Fruit fly (Drosophila melanogaster) whole organism, pupa: ENCODE results near the gene CG6770.

Experiments used
- CG10348 ChIP-seq: fragments of 200-800 bp; sonication (Bioruptor generic); IDR thresholded peaks from 2 replicates; pipeline ENCODE4 v1.3.6; 2022; ENCODE audit warnings: missing biosample characterization, missing genetic modification characterization
- CG12605 ChIP-seq: fragments of 200-800 bp; sonication (Bioruptor generic); IDR thresholded peaks from 2 replicates; pipeline ENCODE4 v1.3.6; 2022; ENCODE audit warnings: missing biosample characterization, missing genetic modification characterization
- CG13204 ChIP-seq: fragments of 200-800 bp; sonication (Bioruptor generic); optimal IDR thresholded peaks from 2 replicates; lab custom pipeline; 2018; ENCODE audit warnings: missing biosample characterization, mild to moderate bottlenecking, missing genetic modification characterization, moderate library complexity
- CG14655 ChIP-seq: fragments of 200-800 bp; sonication (Bioruptor generic); optimal IDR thresholded peaks from 3 replicates; lab custom pipeline; 2017; ENCODE audit warnings: mild to moderate bottlenecking, missing biosample characterization, missing genetic modification reagents, missing genetic modification characterization
- CG15710 ChIP-seq: fragments of 200-800 bp; sonication (Bioruptor generic); optimal IDR thresholded peaks from 2 replicates; lab custom pipeline; 2018; ENCODE audit warnings: missing biosample characterization, mild to moderate bottlenecking, missing genetic modification characterization, moderate library complexity
- CG17806 ChIP-seq: fragments of 200-800 bp; sonication (Bioruptor generic); optimal IDR thresholded peaks from 2 replicates; lab custom pipeline; 2018; ENCODE audit warnings: missing biosample characterization, mild to moderate bottlenecking, missing genetic modification characterization, moderate library complexity
- CG32121 ChIP-seq: fragments of 200-800 bp; sonication (Bioruptor generic); IDR thresholded peaks from 2 replicates; pipeline ENCODE4 v1.3.6; 2022; ENCODE audit warnings: missing biosample characterization, missing genetic modification characterization
- CG34367 ChIP-seq: fragments of 200-800 bp; sonication (Bioruptor generic); optimal IDR thresholded peaks from 2 replicates; lab custom pipeline; 2018; ENCODE audit warnings: missing biosample characterization, mild to moderate bottlenecking, missing genetic modification characterization
- CG4496 ChIP-seq: fragments of 200-800 bp; sonication (Bioruptor generic); IDR thresholded peaks from 3 replicates; pipeline ENCODE4 v1.3.6; 2022; ENCODE audit warnings: missing biosample characterization, missing genetic modification characterization
- CG8159 ChIP-seq: fragments of 200-800 bp; sonication (Bioruptor generic); optimal IDR thresholded peaks from 3 replicates; lab custom pipeline; 2018; ENCODE audit warnings: missing biosample characterization, mild to moderate bottlenecking, missing genetic modification characterization, moderate library complexity
- CG8301 ChIP-seq: fragments of 200-800 bp; sonication (Bioruptor generic); optimal IDR thresholded peaks from 2 replicates; lab custom pipeline; 2018; ENCODE audit warnings: missing biosample characterization, mild to moderate bottlenecking, missing genetic modification characterization
- CG9948 ChIP-seq: fragments of 200-800 bp; sonication (Bioruptor generic); optimal IDR thresholded peaks from 2 replicates; lab custom pipeline; 2018; ENCODE audit warnings: missing biosample characterization, mild to moderate bottlenecking, missing genetic modification characterization, moderate library complexity
- D1 ChIP-seq: fragments of 200-800 bp; sonication (Bioruptor generic); optimal IDR thresholded peaks from 2 replicates; lab custom pipeline; 2018; ENCODE audit warnings: missing biosample characterization, mild to moderate bottlenecking, missing genetic modification characterization, moderate library complexity
- EcR ChIP-seq: fragments of 200-800 bp; sonication (Bioruptor generic); optimal IDR thresholded peaks from 3 replicates; lab custom pipeline; 2019; ENCODE audit warnings: missing biosample characterization, missing genetic modification characterization, mild to moderate bottlenecking, moderate library complexity, missing genetic modification reagents
- Ets98B ChIP-seq: fragments of 200-800 bp; sonication (Bioruptor generic); IDR thresholded peaks from 2 replicates; pipeline ENCODE4 v1.3.6; 2022; ENCODE audit warnings: missing biosample characterization, missing genetic modification characterization
- Pif1A ChIP-seq: fragments of 200-800 bp; sonication (Bioruptor generic); optimal IDR thresholded peaks from 3 replicates; lab custom pipeline; 2016; ENCODE audit warnings: missing biosample characterization, missing genetic modification characterization
- Pif1B ChIP-seq: fragments of 200-800 bp; sonication (Bioruptor generic); optimal IDR thresholded peaks from 3 replicates; lab custom pipeline; 2016; ENCODE audit warnings: missing biosample characterization, missing genetic modification characterization
- Snoo ChIP-seq: fragments of 200-800 bp; sonication (Bioruptor generic); optimal IDR thresholded peaks from 3 replicates; lab custom pipeline; 2017; ENCODE audit warnings: missing biosample characterization, mild to moderate bottlenecking, missing genetic modification characterization, inconsistent platforms
- fd96Ca ChIP-seq: fragments of 200-800 bp; sonication (Bioruptor generic); IDR thresholded peaks from 3 replicates; pipeline ENCODE4 v1.3.6; 2022; ENCODE audit warnings: missing biosample characterization, missing genetic modification characterization
- gl ChIP-seq: fragments of 200-800 bp; sonication (Bioruptor generic); optimal IDR thresholded peaks from 2 replicates; lab custom pipeline; 2018; ENCODE audit warnings: missing biosample characterization, mild to moderate bottlenecking, missing genetic modification characterization
- rn ChIP-seq: fragments of 200-800 bp; sonication (Bioruptor generic); IDR thresholded peaks from 2 replicates; pipeline ENCODE4 v1.3.6; 2022; ENCODE audit warnings: missing biosample characterization, missing genetic modification characterization

The CG6770 gene

DNA sequence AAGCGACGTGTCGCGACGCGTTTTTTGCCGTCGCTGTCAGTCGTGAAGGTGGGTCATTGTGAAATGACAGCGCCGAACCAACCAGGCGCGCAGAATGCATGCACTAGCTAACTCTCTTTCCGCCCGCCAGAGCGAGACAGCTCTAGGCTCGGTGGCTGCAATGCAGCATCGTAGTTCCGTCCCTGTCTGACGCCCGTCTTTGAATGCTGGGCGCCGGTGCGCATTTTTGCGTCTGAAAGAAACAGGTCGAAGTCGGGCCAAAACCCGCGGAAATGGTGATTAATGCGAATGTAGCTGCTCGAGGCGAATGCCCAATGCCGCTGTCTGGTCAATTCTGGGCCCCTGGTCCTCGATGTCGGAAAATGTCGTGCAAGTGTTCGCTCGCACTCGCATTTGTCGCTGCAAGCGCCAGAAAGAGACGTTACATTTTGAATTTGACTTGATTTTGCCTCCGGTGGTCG lies 38.6 kb downstream of the CG6770 start:
- TF ChIP-seq CG8301 (peak; percentile 77), CG17806 (tag; lab: Kevin White, UChicago) (peak; percentile 27), EcR (peak; percentile 98), CG12605 (no peak), CG14655 (GFP tag; lab: Kevin White, UChicago) (peak; percentile 70), Snoo (tag; lab: Kevin White, UChicago) (peak; percentile 84), CG8159 (peak; percentile 36), D1 (tag; lab: Kevin White, UChicago) (no peak), Ets98B (no peak), Pif1B (GFP tag; lab: Kevin White, UChicago) (peak; percentile 67), CG15710 (tag; lab: Kevin White, UChicago) (peak; percentile 53), CG34367 (tag; lab: Kevin White, UChicago) (peak; percentile 51), fd96Ca (GFP tag; lab: Robert Waterston, UW) (no peak), rn (GFP tag; lab: Robert Waterston, UW) (no peak), gl (peak; percentile 74), CG10348 (GFP tag; lab: Robert Waterston, UW) (no peak), CG9948 (tag; lab: Kevin White, UChicago) (peak; percentile 17), CG32121 (GFP tag; lab: Robert Waterston, UW) (no peak), CG13204 (peak; percentile 97), CG4496 (GFP tag; lab: Robert Waterston, UW) (no peak), Pif1A (GFP tag; lab: Kevin White, UChicago) (peak; percentile 68)

dm6 chr2L:12006397-12007330 lies 39.3 kb downstream of the CG6770 start:
- TF ChIP-seq CG14655 (GFP tag; lab: Kevin White, UChicago) (peak; percentile 95), CG4496 (GFP tag; lab: Robert Waterston, UW) (no peak), EcR (no peak), fd96Ca (GFP tag; lab: Robert Waterston, UW) (no peak), Ets98B (no peak), CG8159 (peak; percentile 97), CG15710 (tag; lab: Kevin White, UChicago) (peak; percentile 94), CG34367 (tag; lab: Kevin White, UChicago) (peak; percentile 85), gl (peak; percentile 27), CG17806 (tag; lab: Kevin White, UChicago) (peak; percentile 90), Pif1A (GFP tag; lab: Kevin White, UChicago) (peak; percentile 75), CG8301 (peak; percentile 90), CG13204 (peak; percentile 48), Pif1B (GFP tag; lab: Kevin White, UChicago) (peak; percentile 87), CG12605 (no peak), CG9948 (tag; lab: Kevin White, UChicago) (peak; percentile 94), CG10348 (GFP tag; lab: Robert Waterston, UW) (no peak), rn (GFP tag; lab: Robert Waterston, UW) (no peak), Snoo (tag; lab: Kevin White, UChicago) (peak; percentile 87), CG32121 (GFP tag; lab: Robert Waterston, UW) (no peak), D1 (tag; lab: Kevin White, UChicago) (peak; percentile 87)

DNA sequence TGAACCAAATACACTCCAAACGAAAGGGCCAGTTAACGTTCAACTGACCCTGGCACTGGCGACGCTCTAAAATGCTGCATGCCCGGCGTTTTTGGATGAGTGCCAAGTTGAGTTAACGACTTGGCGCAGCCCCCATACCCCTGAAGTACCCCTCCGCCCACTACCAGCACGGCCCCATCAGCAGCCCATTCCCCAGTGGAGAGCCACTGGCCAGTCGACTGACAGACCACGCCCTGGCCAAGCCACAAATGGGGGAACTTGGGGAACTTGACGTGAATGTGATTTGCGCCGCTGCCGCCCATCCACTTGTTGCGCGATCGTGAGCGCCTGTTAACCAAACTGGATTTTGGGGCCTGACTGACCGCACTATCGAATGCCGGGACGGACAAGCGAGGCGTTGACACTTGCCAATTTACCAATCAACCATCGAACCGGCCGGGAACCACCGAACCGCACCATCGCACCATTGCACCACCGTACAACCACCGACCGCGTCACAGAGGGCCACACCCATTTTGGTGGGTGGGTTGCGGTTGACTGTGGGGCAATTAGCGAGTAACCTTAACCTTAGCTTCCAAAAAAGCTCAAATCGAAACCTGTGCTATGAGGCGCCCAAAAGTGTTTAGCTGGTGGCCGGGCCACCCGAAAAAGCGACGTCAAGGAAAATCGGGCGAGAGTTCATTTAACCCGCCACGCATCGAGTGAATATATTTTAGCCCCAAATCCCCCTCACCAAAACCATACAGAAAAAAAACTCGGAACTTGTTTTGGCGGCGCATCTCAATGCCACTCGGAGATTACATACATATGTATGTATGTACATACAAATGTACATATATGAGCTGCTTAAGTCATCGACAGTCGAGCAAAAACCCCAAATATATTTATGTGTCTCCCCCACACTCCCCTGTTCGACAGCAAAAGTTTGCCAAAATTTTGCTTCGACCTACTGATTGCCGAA lies 40.2 kb downstream of the CG6770 start:
- TF ChIP-seq CG13204 (peak; percentile 80), D1 (tag; lab: Kevin White, UChicago) (no peak), fd96Ca (GFP tag; lab: Robert Waterston, UW) (no peak), Pif1B (GFP tag; lab: Kevin White, UChicago) (no peak), EcR (peak; percentile 92), Snoo (tag; lab: Kevin White, UChicago) (peak; percentile 9)
- TF ChIP-seq, all 21 proteins: peak for 3

DNA sequence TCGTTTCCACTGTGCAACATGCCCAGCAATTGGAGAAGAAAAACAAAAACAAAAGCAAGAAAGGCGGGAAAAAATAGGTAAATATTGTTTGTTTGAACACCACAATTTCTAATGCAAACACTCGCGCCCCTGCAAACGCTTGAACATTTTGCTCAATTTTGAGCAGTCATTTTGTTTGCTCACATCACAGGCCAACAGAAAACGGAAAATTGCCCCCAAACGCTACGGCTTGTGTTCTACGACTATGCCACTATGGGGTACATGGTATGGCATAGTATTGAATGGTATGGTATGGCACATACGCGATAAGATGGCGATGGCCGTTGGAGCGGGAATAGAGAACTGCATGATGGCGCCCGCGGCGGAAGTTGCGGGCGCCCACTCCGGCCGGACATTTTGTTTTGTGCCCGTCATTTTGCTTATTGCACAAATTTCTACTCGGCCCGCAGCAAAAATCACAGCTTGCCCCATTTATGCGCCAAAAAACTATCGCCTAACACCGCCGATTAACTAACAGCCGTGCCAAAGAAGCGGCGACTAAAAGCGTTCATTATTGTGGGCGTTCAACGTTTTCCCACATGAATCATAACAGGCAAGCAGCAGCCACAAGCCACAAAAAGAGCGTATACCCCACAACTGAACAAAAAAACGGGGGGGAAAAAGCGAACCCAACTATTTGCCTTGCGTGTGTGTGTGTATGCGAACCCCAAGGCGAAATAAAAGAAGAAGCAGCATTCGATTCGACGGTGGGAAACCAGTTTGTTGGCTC lies 41.5 kb downstream of the CG6770 start:
- TF ChIP-seq Pif1B (GFP tag; lab: Kevin White, UChicago) = peak; percentile 10
- peak; percentile 68 for TF ChIP-seq CG13204
- TF ChIP-seq CG32121 (GFP tag; lab: Robert Waterston, UW) = no peak
- no peak for TF ChIP-seq fd96Ca (GFP tag; lab: Robert Waterston, UW)
- no peak for TF ChIP-seq gl
- no peak for TF ChIP-seq CG14655 (GFP tag; lab: Kevin White, UChicago)
- TF ChIP-seq CG9948 (tag; lab: Kevin White, UChicago) = peak; percentile 1
- no peak for TF ChIP-seq Snoo (tag; lab: Kevin White, UChicago)
- peak; percentile 0 for TF ChIP-seq Pif1A (GFP tag; lab: Kevin White, UChicago)
- peak; percentile 78 for TF ChIP-seq EcR
- no peak for TF ChIP-seq CG17806 (tag; lab: Kevin White, UChicago)
- TF ChIP-seq CG34367 (tag; lab: Kevin White, UChicago) = peak; percentile 31
- TF ChIP-seq CG15710 (tag; lab: Kevin White, UChicago) = peak; percentile 18
- TF ChIP-seq Ets98B = no peak
- TF ChIP-seq, all 21 proteins: peak for 7
